Fruit fly (Drosophila melanogaster): ENCODE data around the gene amn.

The amn gene

dm6 chrX:19845557-19846072, 44.2 kb downstream of the amn start:
- no peak for TF ChIP-seq woc (GFP tag; optimal IDR thresholded peaks at IDR 0.05)
- TF ChIP-seq psq (GFP tag; optimal IDR thresholded peaks at IDR 0.05), result peak; percentile 36

- peak; percentile 3 for TF ChIP-seq psq (GFP tag; optimal IDR thresholded peaks at IDR 0.05)
- TF ChIP-seq Jra (GFP tag; optimal IDR thresholded peaks at IDR 0.05), result no peak
Measured at dm6 chrX:19844010-19844766, 45.7 kb downstream of the amn start.

- TF ChIP-seq Sp1 (GFP tag; optimal IDR thresholded peaks at IDR 0.05) (peak; percentile 41), ey (GFP tag; optimal IDR thresholded peaks at IDR 0.05) (peak; percentile 24), fru (GFP tag; optimal IDR thresholded peaks at IDR 0.05) (peak; percentile 69), Mio (GFP tag; optimal IDR thresholded peaks at IDR 0.05) (no peak), Hnf4 (GFP tag; optimal IDR thresholded peaks at IDR 0.05) (peak; percentile 9), CG9705 (GFP tag; optimal IDR thresholded peaks at IDR 0.05) (no peak), Rel (GFP tag; optimal IDR thresholded peaks at IDR 0.05) (no peak), Rel (tag; optimal IDR thresholded peaks at IDR 0.05) (peak; percentile 60), dsf (GFP tag; optimal IDR thresholded peaks at IDR 0.05; ENCODE audit: borderline replicate concordance) (no peak), CG32264 (GFP tag; optimal IDR thresholded peaks at IDR 0.05) (no peak), sage (GFP tag; optimal IDR thresholded peaks at IDR 0.05) (no peak), rgr (GFP tag; optimal IDR thresholded peaks at IDR 0.05) (peak; percentile 9), OdsH (GFP tag; optimal IDR thresholded peaks at IDR 0.05) (peak; percentile 42), sv (GFP tag; optimal IDR thresholded peaks at IDR 0.05) (no peak), foxo (GFP tag; optimal IDR thresholded peaks at IDR 0.05) (peak in 1 of 2 experiments; percentile 52), psq (GFP tag; optimal IDR thresholded peaks at IDR 0.05) (peak; percentile 52), Vsx2 (GFP tag; optimal IDR thresholded peaks at IDR 0.05; ENCODE audit: partially characterized antibody) (no peak), h (GFP tag; optimal IDR thresholded peaks at IDR 0.05) (peak; percentile 19), woc (GFP tag; optimal IDR thresholded peaks at IDR 0.05) (peak; percentile 47), Myc (optimal IDR thresholded peaks at IDR 0.05) (no peak), HLH106 (tag; optimal IDR thresholded peaks at IDR 0.05) (peak; percentile 48), br (GFP tag; optimal IDR thresholded peaks at IDR 0.05) (peak; percentile 33)
Measured at dm6 chrX:19842397-19843261, 47.2 kb downstream of the amn start.

- TF ChIP-seq foxo (GFP tag; optimal IDR thresholded peaks at IDR 0.05) (no peak), usp (GFP tag; optimal IDR thresholded peaks at IDR 0.05) (no peak), N (GFP tag; optimal IDR thresholded peaks at IDR 0.05) (no peak), rgr (GFP tag; optimal IDR thresholded peaks at IDR 0.05) (no peak), dsf (GFP tag; optimal IDR thresholded peaks at IDR 0.05; ENCODE audit: borderline replicate concordance) (no peak), ey (GFP tag; optimal IDR thresholded peaks at IDR 0.05) (no peak), Rel (GFP tag; optimal IDR thresholded peaks at IDR 0.05) (no peak), Rel (tag; optimal IDR thresholded peaks at IDR 0.05) (no peak), pan (optimal IDR thresholded peaks at IDR 0.05) (no peak), fru (GFP tag; optimal IDR thresholded peaks at IDR 0.05) (no peak), Hr83 (GFP tag; optimal IDR thresholded peaks at IDR 0.05; ENCODE audit: poor library complexity, severe bottlenecking) (no peak), br (GFP tag; optimal IDR thresholded peaks at IDR 0.05) (no peak), CrebA (GFP tag; optimal IDR thresholded peaks at IDR 0.05; ENCODE audit: borderline replicate concordance) (no peak), Mio (GFP tag; optimal IDR thresholded peaks at IDR 0.05) (no peak)
Measured at dm6 chrX:19840341-19840740, 49.5 kb downstream of the amn start.

- TF ChIP-seq dsf (GFP tag; optimal IDR thresholded peaks at IDR 0.05; ENCODE audit: borderline replicate concordance) (no peak), Rel (GFP tag; optimal IDR thresholded peaks at IDR 0.05) (no peak), Rel (tag; optimal IDR thresholded peaks at IDR 0.05) (no peak), GATAd (GFP tag; optimal IDR thresholded peaks at IDR 0.05) (no peak), Abd-B (GFP tag; optimal IDR thresholded peaks at IDR 0.05) (no peak), pan (optimal IDR thresholded peaks at IDR 0.05) (no peak), CrebA (GFP tag; optimal IDR thresholded peaks at IDR 0.05; ENCODE audit: borderline replicate concordance) (no peak), sv (GFP tag; optimal IDR thresholded peaks at IDR 0.05) (no peak), ey (GFP tag; optimal IDR thresholded peaks at IDR 0.05) (no peak), foxo (GFP tag; optimal IDR thresholded peaks at IDR 0.05) (no peak), OdsH (GFP tag; optimal IDR thresholded peaks at IDR 0.05) (no peak)
Measured at dm6 chrX:19839067-19839466, 50.8 kb downstream of the amn start.
